Worm (Caenorhabditis elegans): ENCODE measurements around the gene odr-8.

Gene odr-8

DNA sequence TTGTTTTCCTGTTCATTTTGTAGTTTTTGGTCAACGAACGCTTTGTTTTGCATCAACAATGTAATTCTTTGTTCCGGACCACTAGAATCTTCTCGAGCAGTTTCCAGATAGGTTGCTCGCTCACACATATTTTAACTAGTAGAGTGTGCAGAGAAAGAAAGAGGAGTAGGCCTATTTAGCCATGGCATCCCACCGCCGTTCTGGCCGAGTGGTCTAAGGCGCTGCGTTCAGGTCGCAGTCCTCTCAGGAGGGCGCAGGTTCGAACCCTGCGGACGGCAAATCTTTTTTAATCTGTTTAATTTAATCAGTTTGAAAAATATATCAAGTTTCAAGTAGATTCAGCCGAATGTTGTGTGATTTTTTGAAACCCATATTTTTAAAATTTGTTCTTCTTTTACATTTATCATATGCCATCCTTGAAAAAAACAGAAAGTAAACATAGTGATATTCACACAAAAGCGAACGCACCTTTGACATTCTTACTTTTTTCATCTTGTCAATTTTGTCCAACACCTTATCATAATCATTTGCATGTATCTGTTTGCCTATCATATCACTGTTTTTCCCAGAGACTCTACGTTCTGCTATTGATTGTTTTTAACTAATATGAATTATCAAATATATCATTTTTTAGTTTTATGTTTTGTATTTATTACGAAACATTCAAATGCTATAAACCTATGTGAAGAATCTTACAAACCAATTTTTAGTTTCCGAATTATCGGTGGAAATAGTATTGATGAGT lies 25.7 kb downstream of the odr-8 start, which contains the start of gene try-3 (continued):
- TF ChIP-seq nhr-12 (tag; optimal IDR thresholded peaks at IDR 0.05) (no peak), ztf-4 (tag; optimal IDR thresholded peaks at IDR 0.05) (no peak), fos-1 (tag; optimal IDR thresholded peaks at IDR 0.05) (no peak), alr-1 (tag; optimal IDR thresholded peaks at IDR 0.05; ENCODE audit: borderline replicate concordance) (no peak), egl-13 (tag; optimal IDR thresholded peaks at IDR 0.05) (peak; percentile 66), nhr-28 (tag; optimal IDR thresholded peaks at IDR 0.05) (no peak), fkh-4 (tag; optimal IDR thresholded peaks at IDR 0.05; ENCODE audit: borderline replicate concordance) (no peak), ceh-82 (tag; optimal IDR thresholded peaks at IDR 0.05) (peak; percentile 30 to 70 (median 35)), zip-4 (GFP tag; optimal IDR thresholded peaks at IDR 0.05) (peak; percentile 6), nhr-47 (tag; optimal IDR thresholded peaks at IDR 0.05) (peak; percentile 75), snpc-4 (tag; optimal IDR thresholded peaks at IDR 0.05) (no peak), nhr-19 (GFP tag; conservative IDR thresholded peaks at IDR 0.05) (peak; percentile 60), F16B12.6 (tag; optimal IDR thresholded peaks at IDR 0.05) (peak; percentile 2), mab-9 (GFP tag; IDR thresholded peaks at IDR 0.05) (peak; percentile 37; the same call in 1 of the 2 replicates), ceh-63 (GFP tag; optimal IDR thresholded peaks at IDR 0.05) (no peak), rnt-1 (tag; optimal IDR thresholded peaks at IDR 0.05) (peak; percentile 84), nhr-11 (tag; optimal IDR thresholded peaks at IDR 0.05) (no peak), sox-4 (tag; optimal IDR thresholded peaks at IDR 0.05) (no peak), elt-2 (tag; optimal IDR thresholded peaks at IDR 0.05) (peak; percentile 5), nhr-76 (tag; optimal IDR thresholded peaks at IDR 0.05) (no peak), unc-62 (GFP tag; optimal IDR thresholded peaks at IDR 0.05) (no peak), ztf-11 (tag; optimal IDR thresholded peaks at IDR 0.05) (peak in 1 of 2 experiments; percentile 31), lin-39 (tag; optimal IDR thresholded peaks at IDR 0.05) (no peak), hpl-2 (GFP tag; optimal IDR thresholded peaks at IDR 0.05) (no peak), lin-15B (tag; optimal IDR thresholded peaks at IDR 0.05) (peak; percentile 29), dsc-1 (tag; optimal IDR thresholded peaks at IDR 0.05) (peak; percentile 69), lin-35 (GFP tag; optimal IDR thresholded peaks at IDR 0.05) (peak; percentile 75 to 78), jun-1 (tag; optimal IDR thresholded peaks at IDR 0.05) (no peak), nhr-90 (tag; optimal IDR thresholded peaks at IDR 0.05; ENCODE audit: poor library complexity) (peak; percentile 59), ceh-8 (GFP tag; optimal IDR thresholded peaks at IDR 0.05) (peak; percentile 55), blmp-1 (tag; optimal IDR thresholded peaks at IDR 0.05) (no peak), elt-3 (tag; optimal IDR thresholded peaks at IDR 0.05) (peak in 3 of 6 experiments; percentile 6 to 30 (median 13)), sptf-1 (tag; optimal IDR thresholded peaks at IDR 0.05) (no peak), mef-2 (tag; optimal IDR thresholded peaks at IDR 0.05) (no peak), C16A3.4 (tag; optimal IDR thresholded peaks at IDR 0.05) (peak; percentile 65), ets-5 (GFP tag; IDR thresholded peaks at IDR 0.05) (no peak), hlh-17 (GFP tag; optimal IDR thresholded peaks at IDR 0.05; ENCODE audit: borderline replicate concordance) (no peak), tlp-1 (tag; optimal IDR thresholded peaks at IDR 0.05) (no peak), nhr-85 (tag) (peak; percentile 68), ceh-90 (tag; optimal IDR thresholded peaks at IDR 0.05) (no peak), efl-1 (optimal IDR thresholded peaks at IDR 0.05) (peak; percentile 60 to 72), efl-1 (GFP tag; optimal IDR thresholded peaks at IDR 0.05 in 1 of 2) (peak; percentile 56 to 95), dpl-1 (GFP tag; optimal IDR thresholded peaks at IDR 0.05) (peak; percentile 46 to 59 (median 48)), unc-98 (GFP tag; IDR thresholded peaks at IDR 0.05) (no peak), tbx-2 (tag; optimal IDR thresholded peaks at IDR 0.05) (peak; percentile 64), skn-1 (tag; optimal IDR thresholded peaks at IDR 0.05) (peak; percentile 72), nhr-237 (tag; optimal IDR thresholded peaks at IDR 0.05) (peak; percentile 22), nhr-84 (tag; optimal IDR thresholded peaks at IDR 0.05) (no peak), ces-1 (GFP tag; optimal IDR thresholded peaks at IDR 0.05) (no peak), irx-1 (tag; optimal IDR thresholded peaks at IDR 0.05) (peak; percentile 35), pax-3 (tag; optimal IDR thresholded peaks at IDR 0.05) (peak; percentile 52), grh-1 (GFP tag; IDR thresholded peaks at IDR 0.05) (peak; percentile 52)
